Worm (Caenorhabditis elegans) whole organism, L2 larva: ENCODE data around the gene rin-1.
A peak's percentile ranks its signal among the peaks of the same experiment; 100 is the strongest.
"Not testable (repeated sequence)": the region's sequence is repeated elsewhere in the genome, so short reads cannot be mapped to it uniquely, and the experiment has no call there.

Experiments
- C34F6.9 ChIP-seq: fragments of 150-350 bp; optimal IDR thresholded peaks from 2 replicates; lab custom pipeline; 2014; ENCODE audit warnings: missing biosample characterization, missing genetic modification characterization
- F13H6.1 ChIP-seq: sonication (generic microtip); optimal IDR thresholded peaks from 2 replicates; lab custom pipeline; 2016; ENCODE audit warnings: missing genetic modification characterization, missing compliant biosample characterization
- R02D3.7 ChIP-seq: fragments of 150-350 bp; optimal IDR thresholded peaks from 2 replicates; lab custom pipeline; 2014; ENCODE audit warnings: missing biosample characterization, missing genetic modification characterization
- Y55F3AM.14 ChIP-seq: fragments of 200-800 bp; sonication (Bioruptor generic); optimal IDR thresholded peaks from 2 replicates; lab custom pipeline; 2018; ENCODE audit warnings: mild to moderate bottlenecking, missing genetic modification characterization, missing compliant biosample characterization
- ZK546.5 ChIP-seq: sonication (generic microtip); optimal IDR thresholded peaks from 2 replicates; lab custom pipeline; 2017; ENCODE audit warnings: missing biosample characterization, missing genetic modification characterization
- alr-1 ChIP-seq: fragments of 150-350 bp; optimal IDR thresholded peaks from 2 replicates; lab custom pipeline; 2014; ENCODE audit warnings: missing biosample characterization, missing genetic modification characterization
- aly-2 ChIP-seq: fragments of 150-350 bp; optimal IDR thresholded peaks from 2 replicates; lab custom pipeline; 2014; ENCODE audit warnings: missing biosample characterization, missing genetic modification characterization
- blmp-1 ChIP-seq: sonication (generic microtip); optimal IDR thresholded peaks from 2 replicates; lab custom pipeline; 2017; ENCODE audit warnings: missing genetic modification characterization, mild to moderate bottlenecking, missing compliant biosample characterization, antibody characterized with exemption, moderate library complexity; ENCODE audit not compliant: insufficient read depth
- ceh-82 ChIP-seq: fragments of 150-350 bp; optimal IDR thresholded peaks from 2 replicates; lab custom pipeline; 2014; ENCODE audit warnings: missing biosample characterization, missing genetic modification characterization
- crh-2 ChIP-seq: sonication (generic microtip); optimal IDR thresholded peaks from 2 replicates; lab custom pipeline; 2017; ENCODE audit warnings: missing biosample characterization, missing genetic modification characterization
- elt-1 ChIP-seq: fragments of 150-350 bp; optimal IDR thresholded peaks from 2 replicates; lab custom pipeline; 2014; ENCODE audit warnings: missing biosample characterization, missing genetic modification characterization
- elt-3 ChIP-seq: sonication (generic microtip); optimal IDR thresholded peaks from 2 replicates; lab custom pipeline; 2017; ENCODE audit warnings: missing biosample characterization, missing genetic modification characterization
- fos-1 ChIP-seq: fragments of 150-350 bp; optimal IDR thresholded peaks from 2 replicates; lab custom pipeline; 2014; ENCODE audit warnings: missing biosample characterization, missing genetic modification characterization
- gmeb-1 ChIP-seq: fragments of 150-350 bp; optimal IDR thresholded peaks from 2 replicates; lab custom pipeline; 2014; ENCODE audit warnings: missing biosample characterization, missing genetic modification characterization
- lin-11 ChIP-seq: fragments of 150-350 bp; sonication (generic microtip); optimal IDR thresholded peaks from 2 replicates; lab custom pipeline; 2014; ENCODE audit warnings: missing biosample characterization, missing genetic modification characterization, inconsistent platforms, mixed read lengths
- lin-13 ChIP-seq: fragments of 150-350 bp; optimal IDR thresholded peaks from 2 replicates; lab custom pipeline; 2014; ENCODE audit warnings: missing biosample characterization, missing genetic modification reagents, missing genetic modification characterization
- lin-39 ChIP-seq: fragments of 150-350 bp; optimal IDR thresholded peaks from 2 replicates; lab custom pipeline; 2014; ENCODE audit warnings: missing biosample characterization, missing genetic modification reagents, missing genetic modification characterization
- mbf-1 ChIP-seq: sonication (generic microtip); optimal IDR thresholded peaks from 2 replicates; lab custom pipeline; 2017; ENCODE audit warnings: missing biosample characterization, missing genetic modification characterization
- nhr-11 ChIP-seq: fragments of 150-350 bp; optimal IDR thresholded peaks from 2 replicates; lab custom pipeline; 2014; ENCODE audit warnings: missing biosample characterization, missing genetic modification characterization
- nhr-12 ChIP-seq: fragments of 150-350 bp; optimal IDR thresholded peaks from 2 replicates; lab custom pipeline; 2014; ENCODE audit warnings: missing biosample characterization, missing genetic modification characterization
- nhr-129 ChIP-seq: fragments of 150-350 bp; optimal IDR thresholded peaks from 2 replicates; lab custom pipeline; 2014; ENCODE audit warnings: missing biosample characterization, missing genetic modification characterization
- nhr-23 ChIP-seq: fragments of 150-350 bp; optimal IDR thresholded peaks from 2 replicates; lab custom pipeline; 2014; ENCODE audit warnings: missing biosample characterization, missing genetic modification reagents, missing genetic modification characterization
- nhr-237 ChIP-seq: fragments of 150-350 bp; optimal IDR thresholded peaks from 2 replicates; lab custom pipeline; 2014; ENCODE audit warnings: missing biosample characterization, missing genetic modification characterization
- nhr-25 ChIP-seq: fragments of 150-350 bp; sonication (generic microtip); optimal IDR thresholded peaks from 3 replicates; lab custom pipeline; 2014; ENCODE audit warnings: missing biosample characterization, missing genetic modification characterization
- peb-1 ChIP-seq: fragments of 150-350 bp; optimal IDR thresholded peaks from 2 replicates; lab custom pipeline; 2014; ENCODE audit warnings: missing biosample characterization, missing genetic modification characterization
- sma-3 ChIP-seq: sonication (generic microtip); optimal IDR thresholded peaks from 2 replicates; lab custom pipeline; 2016; ENCODE audit warnings: missing genetic modification reagents, missing genetic modification characterization, missing compliant biosample characterization
- sma-9 ChIP-seq, 2 experiments: fragments of 150-350 bp in 1 of 2; sonication (generic microtip) in 1 of 2; optimal IDR thresholded peaks; 2 replicates each; lab custom pipeline; 2014 to 2016; ENCODE audit warnings: missing genetic modification characterization in 2 of 2, mild to moderate bottlenecking in 1 of 2, missing biosample characterization in 1 of 2, missing compliant biosample characterization in 1 of 2, missing genetic modification reagents in 1 of 2, moderate library complexity in 1 of 2
- snpc-4 ChIP-seq: fragments of 150-350 bp; optimal IDR thresholded peaks from 2 replicates; lab custom pipeline; 2014; ENCODE audit warnings: missing biosample characterization, missing genetic modification characterization
- unc-55 ChIP-seq: fragments of 150-350 bp; sonication (generic microtip); optimal IDR thresholded peaks from 3 replicates; lab custom pipeline; 2014; ENCODE audit warnings: missing biosample characterization, missing genetic modification reagents, missing genetic modification characterization
- unc-62 ChIP-seq: fragments of 150-350 bp; optimal IDR thresholded peaks from 2 replicates; lab custom pipeline; 2014; ENCODE audit warnings: missing biosample characterization, missing genetic modification reagents, missing genetic modification characterization
- ztf-1 ChIP-seq: fragments of 200-800 bp; sonication (Bioruptor generic); conservative IDR thresholded peaks from 2 replicates; pipeline ENCODE4 v1.3.6; 2022; ENCODE audit warnings: missing genetic modification characterization, missing compliant biosample characterization
- ztf-11 ChIP-seq: sonication (generic microtip); optimal IDR thresholded peaks from 2 replicates; lab custom pipeline; 2017; ENCODE audit warnings: missing biosample characterization, missing genetic modification characterization
- ztf-4 ChIP-seq: fragments of 150-350 bp; optimal IDR thresholded peaks from 2 replicates; lab custom pipeline; 2014; ENCODE audit warnings: missing biosample characterization, missing genetic modification characterization

Gene rin-1

ce11 chrV:14828407-14828806 lies 13.0 kb upstream of the rin-1 start:
- no peak for TF ChIP-seq nhr-23 (tag; lab: Kevin White, UChicago)
- TF ChIP-seq unc-55 (GFP tag; lab: Kevin White, UChicago), result no peak
- TF ChIP-seq gmeb-1, result no peak
- no peak for TF ChIP-seq elt-1 (tag; lab: Kevin White, UChicago)
- no peak for TF ChIP-seq ZK546.5 (tag; lab: Kevin White, UChicago)
- no peak for TF ChIP-seq C34F6.9 (tag; lab: Kevin White, UChicago)

- not testable (repeated sequence) for TF ChIP-seq ztf-4 (tag; lab: Kevin White, UChicago); elt-3 (tag; lab: Kevin White, UChicago); nhr-237
These were observed 11.6 kb upstream of the rin-1 start, which contains the start of gene nspa-8 for ce11 chrV:14826952-14827351. nspa-8 (minus strand) TSS chrV:14827052.

- no peak for TF ChIP-seq nhr-25 (tag; lab: Kevin White, UChicago)
- no peak for TF ChIP-seq ztf-11 (tag; lab: Kevin White, UChicago)
- TF ChIP-seq mbf-1 (tag; lab: Kevin White, UChicago), result no peak
- TF ChIP-seq peb-1 (tag; lab: Kevin White, UChicago), result no peak
- TF ChIP-seq nhr-12 (tag; lab: Kevin White, UChicago), result no peak
- TF ChIP-seq unc-55 (GFP tag; lab: Kevin White, UChicago), result no peak
- no peak for TF ChIP-seq R02D3.7 (tag; lab: Kevin White, UChicago)
- TF ChIP-seq snpc-4 (tag; lab: Kevin White, UChicago), result no peak
- no peak for TF ChIP-seq lin-39 (tag; lab: Kevin White, UChicago)
- no peak for TF ChIP-seq fos-1 (tag; lab: Kevin White, UChicago)
- no peak for TF ChIP-seq F13H6.1 (tag; lab: Kevin White, UChicago)
- no peak for TF ChIP-seq lin-11 (tag; lab: Kevin White, UChicago)
These were observed 8.7 kb upstream of the rin-1 start, which contains the start of gene W06A7.4 for ce11 chrV:14824124-14824523. W06A7.4 (plus strand) TSS chrV:14824424.

ce11 chrV:14821553-14821952 lies 6.2 kb upstream of the rin-1 start, which contains the start of gene W06A7.2:
W06A7.2 (plus strand) TSS chrV:14821853.
- TF ChIP-seq gmeb-1 (no peak), blmp-1 (tag; lab: Kevin White, UChicago) (no peak), ztf-4 (tag; lab: Kevin White, UChicago) (no peak), ztf-1 (no peak), sma-9 (GFP tag; optimal IDR thresholded peaks at IDR 0.05; lab: Kevin White, UChicago) (no peak), sma-9 (tag; optimal IDR thresholded peaks at IDR 0.05; lab: Kevin White, UChicago) (no peak), ZK546.5 (tag; lab: Kevin White, UChicago) (no peak), unc-55 (GFP tag; lab: Kevin White, UChicago) (no peak), nhr-12 (tag; lab: Kevin White, UChicago) (no peak), ceh-82 (no peak), Y55F3AM.14 (GFP tag; lab: Kevin White, UChicago) (no peak), sma-3 (GFP tag; lab: Kevin White, UChicago) (no peak), aly-2 (no peak), alr-1 (tag; lab: Kevin White, UChicago) (no peak), lin-39 (tag; lab: Kevin White, UChicago) (no peak), lin-13 (GFP tag; lab: Kevin White, UChicago) (no peak), snpc-4 (tag; lab: Kevin White, UChicago) (no peak), ztf-11 (tag; lab: Kevin White, UChicago) (no peak), nhr-11 (tag; lab: Kevin White, UChicago) (no peak)

- TF ChIP-seq nhr-25 (tag; lab: Kevin White, UChicago) (no peak), C34F6.9 (tag; lab: Kevin White, UChicago) (peak; percentile 17), crh-2 (tag; lab: Kevin White, UChicago) (no peak), sma-9 (GFP tag; optimal IDR thresholded peaks at IDR 0.05; lab: Kevin White, UChicago) (peak; percentile 41), sma-9 (tag; optimal IDR thresholded peaks at IDR 0.05; lab: Kevin White, UChicago) (no peak), aly-2 (no peak), nhr-129 (tag; lab: Kevin White, UChicago) (peak; percentile 46), unc-62 (GFP tag; lab: Kevin White, UChicago) (no peak)
- TF ChIP-seq, all 48 proteins: peak for 3
These were observed 4.9 kb upstream of the rin-1 start for ce11 chrV:14820314-14820713.
